Worm (Caenorhabditis elegans) whole organism, young adult: ENCODE measurements around the gene C44B7.5.

Experiments used
- B0019.2 ChIP-seq: fragments of 200-800 bp; sonication (Bioruptor generic); conservative IDR thresholded peaks from 2 replicates; pipeline ENCODE4 v1.3.6; 2022; ENCODE audit warnings: missing genetic modification reagents, missing genetic modification characterization, missing compliant biosample characterization
- C06A6.2 ChIP-seq: fragments of 200-800 bp; sonication (Bioruptor generic); conservative IDR thresholded peaks from 2 replicates; pipeline ENCODE4 v1.3.6; 2022; ENCODE audit warnings: missing genetic modification characterization, missing compliant biosample characterization
- F23B12.7 ChIP-seq: sonication (generic microtip); optimal IDR thresholded peaks from 2 replicates; lab custom pipeline; 2017; ENCODE audit warnings: missing genetic modification characterization, mild to moderate bottlenecking, missing compliant biosample characterization, antibody characterized with exemption, moderate library complexity; ENCODE audit not compliant: insufficient read depth
- F33H1.4 ChIP-seq: fragments of 200-800 bp; sonication (Bioruptor generic); IDR thresholded peaks from 2 replicates; pipeline ENCODE4 v1.3.6; 2022; ENCODE audit warnings: missing genetic modification reagents, missing genetic modification characterization, missing compliant biosample characterization
- F37B4.10 ChIP-seq: fragments of 200-800 bp; sonication (Bioruptor generic); IDR thresholded peaks from 2 replicates; pipeline ENCODE4 v1.3.6; 2022; ENCODE audit warnings: missing genetic modification characterization, missing compliant biosample characterization
- F39B2.1 ChIP-seq: fragments of 200-800 bp; sonication (Bioruptor generic); IDR thresholded peaks from 2 replicates; pipeline ENCODE4 v1.3.6; 2022; ENCODE audit warnings: missing genetic modification reagents, missing genetic modification characterization, missing compliant biosample characterization
- F49E8.2 ChIP-seq: sonication (generic microtip); optimal IDR thresholded peaks from 3 replicates; lab custom pipeline; 2017; ENCODE audit warnings: missing genetic modification characterization, mild to moderate bottlenecking, missing compliant biosample characterization, antibody characterized with exemption, moderate library complexity; ENCODE audit not compliant: insufficient read depth
- K11D2.4 ChIP-seq: fragments of 200-800 bp; sonication (Bioruptor generic); IDR thresholded peaks from 2 replicates; pipeline ENCODE4 v1.3.6; 2022; ENCODE audit warnings: missing genetic modification reagents, missing genetic modification characterization, missing compliant biosample characterization
- athp-1 ChIP-seq: sonication (generic microtip); optimal IDR thresholded peaks from 2 replicates; lab custom pipeline; 2017; ENCODE audit warnings: mild to moderate bottlenecking, missing genetic modification characterization, missing compliant biosample characterization
- attf-6 ChIP-seq: fragments of 200-800 bp; sonication (Bioruptor generic); IDR thresholded peaks from 2 replicates; pipeline ENCODE4 v1.3.6; 2022; ENCODE audit warnings: missing genetic modification reagents, missing genetic modification characterization, missing compliant biosample characterization
- bed-1 ChIP-seq: fragments of 200-800 bp; sonication (Bioruptor generic); IDR thresholded peaks from 2 replicates; pipeline ENCODE4 v1.3.6; 2022; ENCODE audit warnings: missing genetic modification reagents, missing genetic modification characterization, missing compliant biosample characterization
- bed-2 ChIP-seq: fragments of 200-800 bp; sonication (Bioruptor generic); IDR thresholded peaks from 2 replicates; pipeline ENCODE4 v1.3.6; 2022; ENCODE audit warnings: missing genetic modification reagents, missing genetic modification characterization, missing compliant biosample characterization
- ceh-100 ChIP-seq: fragments of 200-800 bp; sonication (Bioruptor generic); IDR thresholded peaks from 2 replicates; pipeline ENCODE4 v1.3.6; 2022; ENCODE audit warnings: missing genetic modification reagents, missing genetic modification characterization, missing compliant biosample characterization
- dpff-1 ChIP-seq: sonication (generic microtip); optimal IDR thresholded peaks from 2 replicates; lab custom pipeline; 2017; ENCODE audit warnings: mild to moderate bottlenecking, missing genetic modification characterization, missing compliant biosample characterization
- dpl-1 ChIP-seq: fragments of 150-350 bp; optimal IDR thresholded peaks from 2 replicates; lab custom pipeline; 2014; ENCODE audit warnings: missing biosample characterization, missing genetic modification reagents, missing genetic modification characterization
- efl-1 ChIP-seq: fragments of 150-350 bp; optimal IDR thresholded peaks from 2 replicates; lab custom pipeline; 2014; ENCODE audit warnings: missing biosample characterization, missing genetic modification reagents, missing genetic modification characterization
- egl-44 ChIP-seq: fragments of 200-800 bp; sonication (Bioruptor generic); IDR thresholded peaks from 2 replicates; pipeline ENCODE4 v1.3.6; 2022; ENCODE audit warnings: missing genetic modification reagents, missing genetic modification characterization, missing compliant biosample characterization
- ekl-4 ChIP-seq: fragments of 200-800 bp; sonication (Bioruptor generic); IDR thresholded peaks from 2 replicates; pipeline ENCODE4 v1.3.6; 2022; ENCODE audit warnings: missing genetic modification reagents, missing genetic modification characterization, missing compliant biosample characterization
- gei-17 ChIP-seq: fragments of 200-800 bp; sonication (Bioruptor generic); optimal IDR thresholded peaks from 2 replicates; lab custom pipeline; 2018; ENCODE audit warnings: mild to moderate bottlenecking, missing genetic modification characterization, missing compliant biosample characterization
- hlh-26 ChIP-seq: fragments of 200-800 bp; sonication (Bioruptor generic); conservative IDR thresholded peaks from 2 replicates; pipeline ENCODE4 v1.3.6; 2022; ENCODE audit warnings: missing genetic modification reagents, missing genetic modification characterization, missing compliant biosample characterization
- hmg-1.2 ChIP-seq: fragments of 200-800 bp; sonication (Bioruptor generic); IDR thresholded peaks from 2 replicates; pipeline ENCODE4 v1.3.6; 2022; ENCODE audit warnings: missing genetic modification reagents, missing genetic modification characterization, missing compliant biosample characterization
- hmg-20 ChIP-seq: fragments of 200-800 bp; sonication (Bioruptor generic); IDR thresholded peaks from 2 replicates; pipeline ENCODE4 v1.3.6; 2022; ENCODE audit warnings: missing genetic modification reagents, missing genetic modification characterization, missing compliant biosample characterization
- hsf-1 ChIP-seq: fragments of 200-800 bp; sonication (Bioruptor generic); IDR thresholded peaks from 2 replicates; pipeline ENCODE4 v1.3.6; 2022; ENCODE audit warnings: missing genetic modification reagents, missing genetic modification characterization, missing compliant biosample characterization
- lag-1 ChIP-seq: fragments of 200-800 bp; sonication (Bioruptor generic); IDR thresholded peaks from 2 replicates; pipeline ENCODE4 v1.3.6; 2022; ENCODE audit warnings: missing genetic modification reagents, missing genetic modification characterization, missing compliant biosample characterization
- let-607 ChIP-seq, 2 experiments: fragments of 200-800 bp in 1 of 2; sonication (Bioruptor generic) in 1 of 2; sonication (generic microtip) in 1 of 2; optimal IDR thresholded peaks; 2 replicates each; lab custom pipeline; 2016 to 2018; ENCODE audit warnings: mild to moderate bottlenecking in 2 of 2, missing compliant biosample characterization in 2 of 2, missing genetic modification characterization in 2 of 2, moderate library complexity in 2 of 2, missing genotype in 1 of 2
- lin-26 ChIP-seq: fragments of 200-800 bp; sonication (Bioruptor generic); IDR thresholded peaks from 2 replicates; pipeline ENCODE4 v1.3.6; 2022; ENCODE audit warnings: missing genetic modification reagents, missing genetic modification characterization, missing compliant biosample characterization
- lin-35 ChIP-seq, 3 experiments: fragments of 150-350 bp in 2 of 3; sonication (generic microtip) in 1 of 3; optimal IDR thresholded peaks; 2 replicates each; lab custom pipeline; 2014 to 2018; ENCODE audit warnings: missing biosample characterization in 3 of 3, missing genetic modification characterization in 3 of 3, missing genetic modification reagents in 3 of 3
- lsl-1 ChIP-seq: fragments of 200-800 bp; sonication (Bioruptor generic); optimal IDR thresholded peaks from 2 replicates; lab custom pipeline; 2018; ENCODE audit warnings: mild to moderate bottlenecking, missing genetic modification characterization, moderate library complexity, missing compliant biosample characterization
- madf-3 ChIP-seq: fragments of 200-800 bp; sonication (Bioruptor generic); IDR thresholded peaks from 2 replicates; pipeline ENCODE4 v1.3.6; 2022; ENCODE audit warnings: missing genetic modification reagents, missing genetic modification characterization, missing compliant biosample characterization
- madf-6 ChIP-seq: fragments of 200-800 bp; sonication (Bioruptor generic); IDR thresholded peaks from 2 replicates; pipeline ENCODE4 v1.3.6; 2022; ENCODE audit warnings: missing genetic modification reagents, missing genetic modification characterization, missing compliant biosample characterization
- mes-4 ChIP-seq: sonication (generic microtip); optimal IDR thresholded peaks from 2 replicates; lab custom pipeline; 2016; ENCODE audit warnings: missing genotype, missing genetic modification characterization, missing compliant biosample characterization
- nfya-1 ChIP-seq: sonication (generic microtip); optimal IDR thresholded peaks from 2 replicates; lab custom pipeline; 2017; ENCODE audit warnings: antibody characterized with exemption, missing compliant biosample characterization, missing genetic modification characterization, borderline replicate concordance; ENCODE audit not compliant: insufficient read depth
- nfyb-1 ChIP-seq: fragments of 200-800 bp; sonication (Bioruptor generic); IDR thresholded peaks from 2 replicates; pipeline ENCODE4 v1.3.6; 2022; ENCODE audit warnings: missing genetic modification reagents, missing genetic modification characterization, missing compliant biosample characterization
- nhr-120 ChIP-seq: fragments of 200-800 bp; sonication (Bioruptor generic); IDR thresholded peaks from 2 replicates; pipeline ENCODE4 v1.3.6; 2022; ENCODE audit warnings: missing genetic modification characterization, missing compliant biosample characterization
- nhr-27 ChIP-seq: fragments of 200-800 bp; sonication (Bioruptor generic); optimal IDR thresholded peaks from 2 replicates; lab custom pipeline; 2018; ENCODE audit warnings: mild to moderate bottlenecking, missing genetic modification characterization, moderate library complexity, missing compliant biosample characterization
- nhr-90 ChIP-seq: sonication (generic microtip); optimal IDR thresholded peaks from 2 replicates; lab custom pipeline; 2016; ENCODE audit warnings: missing genotype, mild to moderate bottlenecking, missing genetic modification characterization, missing compliant biosample characterization
- rcor-1 ChIP-seq: fragments of 200-800 bp; sonication (Bioruptor generic); IDR thresholded peaks from 2 replicates; pipeline ENCODE4 v1.3.6; 2022; ENCODE audit warnings: missing genetic modification reagents, missing genetic modification characterization, missing compliant biosample characterization
- snpc-4 ChIP-seq, 5 experiments: fragments of 150-350 bp in 1 of 5; sonication (generic microtip) in 4 of 5; optimal IDR thresholded peaks; 2 replicates each; lab custom pipeline; 2014 to 2018; ENCODE audit warnings: missing genetic modification characterization in 5 of 5, missing biosample characterization in 3 of 5, antibody characterized with exemption in 2 of 5, mild to moderate bottlenecking in 2 of 5, missing compliant biosample characterization in 2 of 5, missing genotype in 2 of 5, moderate library complexity in 2 of 5, missing genetic modification reagents in 1 of 5
- unc-130 ChIP-seq: sonication (generic microtip); optimal IDR thresholded peaks from 2 replicates; lab custom pipeline; 2016; ENCODE audit warnings: missing genetic modification reagents, missing genetic modification characterization, missing compliant biosample characterization
- zim-3 ChIP-seq: sonication (generic microtip); optimal IDR thresholded peaks from 2 replicates; lab custom pipeline; 2017; ENCODE audit warnings: mild to moderate bottlenecking, missing genetic modification characterization, moderate library complexity, missing compliant biosample characterization
- ztf-22 ChIP-seq: fragments of 200-800 bp; sonication (Bioruptor generic); optimal IDR thresholded peaks from 2 replicates; lab custom pipeline; 2018; ENCODE audit warnings: mild to moderate bottlenecking, missing genetic modification characterization, moderate library complexity, missing compliant biosample characterization
- ztf-25 ChIP-seq: fragments of 200-800 bp; sonication (Bioruptor generic); IDR thresholded peaks from 2 replicates; pipeline ENCODE4 v1.3.6; 2022; ENCODE audit warnings: missing genetic modification reagents, missing genetic modification characterization, missing compliant biosample characterization
- ztf-26 ChIP-seq: sonication (generic microtip); optimal IDR thresholded peaks from 2 replicates; lab custom pipeline; 2017; ENCODE audit warnings: missing genetic modification characterization, missing compliant biosample characterization
- ztf-6 ChIP-seq: fragments of 200-800 bp; sonication (Bioruptor generic); IDR thresholded peaks from 2 replicates; pipeline ENCODE4 v1.3.6; 2022; ENCODE audit warnings: missing genetic modification reagents, missing genetic modification characterization, missing compliant biosample characterization

C44B7.5 gene

ce11 chrII:6917710-6918109 is 45.3 kb upstream of the C44B7.5 start, which contains the start of gene B0252.11:
Gene B0252.11 (minus strand): TSS chrII:6917810.
- TF ChIP-seq lin-35 (GFP tag; optimal IDR thresholded peaks at IDR 0.05; lab: Kevin White, UChicago) (no peak), B0019.2 (no peak), K11D2.4 (GFP tag; lab: Robert Waterston, UW) (no peak), bed-2 (no peak), hmg-20 (GFP tag; lab: Robert Waterston, UW) (no peak), C06A6.2 (GFP tag; lab: Robert Waterston, UW) (no peak), F37B4.10 (GFP tag; lab: Robert Waterston, UW) (no peak)

ce11 chrII:6915875-6916274 is 43.5 kb upstream of the C44B7.5 start, which contains the start of gene B0252.8:
Gene B0252.8 (plus strand): TSS chrII:6916166.
- TF ChIP-seq ztf-26 (tag; lab: Kevin White, UChicago) (no peak), ceh-100 (GFP tag; lab: Robert Waterston, UW) (no peak), mes-4 (tag; lab: Kevin White, UChicago) (no peak), athp-1 (tag; lab: Kevin White, UChicago) (no peak), ztf-25 (GFP tag; lab: Robert Waterston, UW) (no peak), nhr-90 (tag; lab: Kevin White, UChicago) (no peak), let-607 (tag; optimal IDR thresholded peaks at IDR 0.05; lab: Kevin White, UChicago) (no peak), ztf-22 (GFP tag; lab: Kevin White, UChicago) (no peak)
- TF ChIP-seq, all 124 proteins: peak for 0

ce11 chrII:6913309-6913708 is 40.9 kb upstream of the C44B7.5 start, which contains the start of gene cyn-10:
Gene cyn-10 (minus strand): TSS chrII:6913365.
- TF ChIP-seq dpff-1 (tag; lab: Kevin White, UChicago) = no peak
- TF ChIP-seq madf-3 (GFP tag; lab: Robert Waterston, UW) = no peak
- TF ChIP-seq hlh-26 (GFP tag; lab: Robert Waterston, UW) = no peak
- peak; percentile 65 for TF ChIP-seq efl-1
- no peak for TF ChIP-seq gei-17 (GFP tag; lab: Kevin White, UChicago)
- peak; percentile 78 for TF ChIP-seq ekl-4 (GFP tag; lab: Robert Waterston, UW)
- peak; percentile 84 for TF ChIP-seq unc-130
- TF ChIP-seq F23B12.7 (tag; lab: Kevin White, UChicago) = no peak
- peak; percentile 54 for TF ChIP-seq hsf-1 (GFP tag; lab: Robert Waterston, UW)
- TF ChIP-seq hmg-1.2 (GFP tag; lab: Robert Waterston, UW) = no peak
- no peak for TF ChIP-seq nhr-27 (tag; lab: Kevin White, UChicago)
- TF ChIP-seq attf-6 = no peak
- TF ChIP-seq lsl-1 (GFP tag; lab: Kevin White, UChicago) = peak; percentile 38
- TF ChIP-seq egl-44 (GFP tag; lab: Robert Waterston, UW) = no peak
- no peak for TF ChIP-seq madf-6 (GFP tag; lab: Robert Waterston, UW)
- no peak for TF ChIP-seq ztf-6 (GFP tag; lab: Robert Waterston, UW)
- no peak for TF ChIP-seq lin-26 (GFP tag; lab: Robert Waterston, UW)
- peak; percentile 74 for TF ChIP-seq ceh-100 (GFP tag; lab: Robert Waterston, UW)
- TF ChIP-seq F39B2.1 (GFP tag; lab: Robert Waterston, UW) = 0 out of 2 replicates have a peak, but pooled peaks have one; percentile 53
- TF ChIP-seq rcor-1 (GFP tag; lab: Robert Waterston, UW) = peak; percentile 72
- 0 out of 2 replicates have a peak, but pooled peaks have one; percentile 36 for TF ChIP-seq bed-1 (GFP tag; lab: Robert Waterston, UW)
- no peak for TF ChIP-seq athp-1 (tag; lab: Kevin White, UChicago)
- TF ChIP-seq snpc-4 (GFP tag; optimal IDR thresholded peaks at IDR 0.05; lab: Kevin White, UChicago) = no peak
- TF ChIP-seq snpc-4 (tag; optimal IDR thresholded peaks at IDR 0.05; lab: Kevin White, UChicago) = peak in 1 of 4 experiments; percentile 4
- TF ChIP-seq zim-3 = no peak
- TF ChIP-seq F49E8.2 (tag; lab: Kevin White, UChicago) = no peak
- TF ChIP-seq nhr-120 (GFP tag; lab: Robert Waterston, UW) = no peak
- TF ChIP-seq nfyb-1 (GFP tag; lab: Robert Waterston, UW) = peak; percentile 65; the same call in 1 of the 2 replicates
- TF ChIP-seq nfya-1 (tag; lab: Kevin White, UChicago) = no peak
- TF ChIP-seq F33H1.4 (GFP tag; lab: Robert Waterston, UW) = peak; percentile 58
- peak; percentile 68 for TF ChIP-seq dpl-1 (GFP tag; lab: Kevin White, UChicago)
- 0 out of 2 replicates have a peak, but pooled peaks have one; percentile 51 for TF ChIP-seq lag-1 (GFP tag; lab: Robert Waterston, UW)
